Worm (Caenorhabditis elegans) whole organism, L4/young adult: ENCODE results near the gene ugt-32.

Experiments
- W03F9.2 ChIP-seq: fragments of 150-350 bp; optimal IDR thresholded peaks from 2 replicates; lab custom pipeline; 2014; ENCODE audit warnings: missing biosample characterization, missing genetic modification characterization
- dao-5 ChIP-seq: sonication (generic microtip); optimal IDR thresholded peaks from 2 replicates; lab custom pipeline; 2016; ENCODE audit warnings: missing genotype, missing genetic modification characterization, moderate library complexity, missing compliant biosample characterization
- him-1 ChIP-seq: sonication (generic microtip); optimal IDR thresholded peaks from 2 replicates; lab custom pipeline; 2016; ENCODE audit warnings: missing genotype, missing genetic modification reagents, missing genetic modification characterization, missing compliant biosample characterization

Gene ugt-32

DNA sequence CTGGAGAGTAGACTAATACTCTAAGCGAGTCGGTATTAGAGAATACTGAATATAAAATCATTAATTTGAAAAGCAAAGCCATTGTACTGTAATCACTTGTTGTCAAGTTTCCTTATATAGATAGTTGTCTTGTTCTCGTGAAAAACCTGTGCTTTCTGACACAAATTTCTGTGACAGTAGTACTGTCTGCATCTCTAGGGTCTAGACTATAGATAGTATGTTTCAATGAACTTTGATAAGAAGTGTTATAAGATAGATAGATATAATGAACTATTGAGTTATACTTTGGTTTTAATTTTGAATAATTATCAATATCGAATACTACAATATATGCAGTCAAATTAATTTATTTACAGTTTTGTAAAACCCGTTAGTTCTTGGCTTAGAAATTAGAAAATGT lies at the start of gene ugt-32:
ugt-32 (minus strand) TSS at position 82 of the 400 bp plus-strand sequence.
- TF ChIP-seq dao-5: no peak
- TF ChIP-seq W03F9.2 (tag; lab: Kevin White, UChicago): no peak
- no peak for TF ChIP-seq him-1 (tag; lab: Kevin White, UChicago)

DNA sequence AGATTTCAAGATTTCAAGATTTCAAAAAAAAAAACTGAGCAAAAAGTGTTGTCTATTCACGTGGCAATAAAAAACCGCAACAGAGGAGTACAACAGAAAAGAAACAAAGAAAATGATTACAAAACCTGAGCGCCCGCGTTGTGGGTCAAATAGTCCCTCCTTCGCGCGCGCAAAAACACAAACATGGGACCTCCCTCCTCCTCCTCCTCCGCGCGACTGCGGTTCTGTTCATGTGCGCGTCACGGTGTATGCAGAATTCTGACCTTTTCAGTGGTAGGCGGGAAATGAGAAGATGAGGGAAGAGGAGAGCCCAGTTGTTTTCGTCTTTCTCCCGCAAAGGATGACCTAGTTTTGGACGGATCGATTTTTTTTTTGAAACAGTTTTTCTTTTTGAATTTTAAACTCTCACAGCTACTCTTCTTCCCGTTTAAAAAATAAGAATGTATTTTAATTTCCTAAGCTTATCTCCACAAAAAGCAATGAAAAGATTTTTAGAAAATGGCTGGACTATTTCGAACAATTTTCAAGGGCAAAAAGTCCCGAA lies 48.6 kb upstream of the ugt-32 start, which contains the start of gene C17E7.4:
C17E7.4 (plus strand) TSS at position 494 of the 544 bp plus-strand sequence.
- TF ChIP-seq him-1 (tag; lab: Kevin White, UChicago): no peak

DNA sequence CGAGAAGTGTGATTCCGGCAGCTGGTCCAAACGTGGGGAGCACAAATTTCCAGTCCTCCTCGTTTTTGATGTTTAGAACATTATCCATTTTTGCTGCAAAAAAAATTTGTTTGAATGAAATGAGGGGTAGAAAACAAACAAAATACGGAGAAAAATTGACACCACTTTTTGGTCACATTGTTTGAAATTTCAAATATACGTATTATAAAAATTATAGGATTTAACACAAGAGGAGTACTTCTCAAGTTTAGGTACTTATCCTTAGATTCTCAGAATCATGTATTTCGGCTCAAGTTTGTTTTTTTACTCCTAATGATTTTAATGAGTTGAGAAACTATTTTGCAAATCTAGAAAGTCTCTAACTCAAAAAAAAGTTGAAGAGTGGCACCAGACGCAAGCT lies 48.1 kb upstream of the ugt-32 start, which contains the start of gene C17E7.12:
C17E7.12 (minus strand) TSS at position 101 of the 400 bp plus-strand sequence.
- TF ChIP-seq dao-5 (no peak), him-1 (tag; lab: Kevin White, UChicago) (no peak), W03F9.2 (tag; lab: Kevin White, UChicago) (no peak)

DNA sequence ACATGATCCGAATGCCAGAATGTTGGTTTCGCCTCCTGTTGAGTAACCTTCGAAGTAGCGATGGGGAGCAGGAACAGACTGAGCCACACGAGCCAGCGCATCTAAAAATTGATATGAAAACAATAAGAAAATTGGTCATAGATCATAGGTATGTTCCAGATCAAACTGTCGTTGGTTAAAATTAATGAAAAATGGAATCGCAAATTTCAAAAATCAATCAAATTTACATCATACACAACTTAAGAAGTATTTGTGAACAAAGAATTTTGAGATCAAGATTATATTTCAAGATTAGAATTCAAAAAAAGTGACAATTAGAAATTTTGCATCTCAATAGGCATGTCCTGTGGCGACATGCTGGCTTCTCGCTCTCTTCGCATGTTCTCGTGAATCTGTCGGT lies 47.0 kb upstream of the ugt-32 start, which contains the start of gene C17E7.9:
C17E7.9 (minus strand) TSS at position 101 of the 400 bp plus-strand sequence.
- no peak for TF ChIP-seq him-1 (tag; lab: Kevin White, UChicago)
- no peak for TF ChIP-seq dao-5
- TF ChIP-seq W03F9.2 (tag; lab: Kevin White, UChicago): no peak

DNA sequence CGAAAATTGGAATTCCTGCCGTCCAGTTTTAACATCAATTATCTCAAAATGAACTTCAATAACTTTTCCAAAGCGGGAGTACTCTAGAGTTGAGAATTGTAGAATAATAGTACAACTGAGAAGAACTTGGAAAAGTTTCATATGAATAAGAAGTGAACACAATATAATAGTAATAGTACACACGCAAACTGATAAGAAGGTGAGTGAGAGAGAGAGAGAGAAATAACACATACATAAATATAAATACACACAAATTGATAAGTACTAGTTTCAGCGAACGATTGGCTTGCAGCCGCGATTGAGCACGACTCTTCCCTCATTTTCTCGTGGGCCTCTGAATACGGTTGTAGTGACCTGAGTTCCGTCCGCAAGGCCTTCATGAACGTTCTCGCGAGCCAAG lies 45.3 kb upstream of the ugt-32 start, which contains the start of gene C17E7.13:
C17E7.13 (minus strand) TSS at position 176 of the 400 bp plus-strand sequence.
- TF ChIP-seq him-1 (tag; lab: Kevin White, UChicago) (no peak), dao-5 (no peak), W03F9.2 (tag; lab: Kevin White, UChicago) (no peak)

DNA sequence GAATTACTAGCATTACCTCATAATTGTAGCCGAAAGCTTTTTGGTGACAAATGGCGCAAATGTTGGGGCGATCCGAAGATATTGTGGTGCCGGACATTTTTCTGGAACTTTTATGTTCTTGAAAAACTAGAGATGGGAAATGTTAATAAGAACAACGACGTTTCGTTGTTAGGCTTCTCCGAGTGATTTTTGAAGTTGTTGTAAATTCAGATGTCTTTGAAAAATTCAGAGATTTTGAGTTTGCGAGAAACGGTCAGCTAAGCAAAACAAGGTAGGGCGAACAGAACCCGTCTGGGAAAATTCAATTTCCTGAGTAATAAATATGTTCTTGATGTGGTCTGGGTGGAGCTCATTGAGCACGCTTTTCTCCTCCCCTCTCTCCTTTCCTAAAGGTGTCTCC lies 42.3 kb upstream of the ugt-32 start, which contains the start of gene nhr-124:
nhr-124 (minus strand) TSS at position 101 of the 400 bp plus-strand sequence.
- TF ChIP-seq him-1 (tag; lab: Kevin White, UChicago) (no peak), dao-5 (no peak), W03F9.2 (tag; lab: Kevin White, UChicago) (no peak)

DNA sequence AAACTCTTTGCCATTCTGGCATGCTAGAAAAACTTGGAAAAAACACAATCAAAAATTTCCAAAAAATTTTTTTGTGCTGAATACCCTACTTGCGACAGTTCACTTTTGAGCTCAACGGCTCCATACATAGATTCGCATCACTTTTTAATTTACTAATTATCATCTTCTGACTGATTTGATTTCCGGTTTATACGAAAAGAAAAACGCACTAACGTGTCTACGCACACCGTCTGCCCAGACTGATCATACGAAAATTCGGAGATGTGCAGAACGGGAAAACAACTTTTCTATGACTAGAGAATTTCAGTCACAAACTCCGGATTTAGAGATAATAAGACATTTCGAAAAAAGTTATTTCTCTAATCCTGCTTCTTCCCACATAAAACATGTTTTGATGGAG lies 40.7 kb upstream of the ugt-32 start:
- no peak for TF ChIP-seq W03F9.2 (tag; lab: Kevin White, UChicago)
- no peak for TF ChIP-seq dao-5
- no peak for TF ChIP-seq him-1 (tag; lab: Kevin White, UChicago)

DNA sequence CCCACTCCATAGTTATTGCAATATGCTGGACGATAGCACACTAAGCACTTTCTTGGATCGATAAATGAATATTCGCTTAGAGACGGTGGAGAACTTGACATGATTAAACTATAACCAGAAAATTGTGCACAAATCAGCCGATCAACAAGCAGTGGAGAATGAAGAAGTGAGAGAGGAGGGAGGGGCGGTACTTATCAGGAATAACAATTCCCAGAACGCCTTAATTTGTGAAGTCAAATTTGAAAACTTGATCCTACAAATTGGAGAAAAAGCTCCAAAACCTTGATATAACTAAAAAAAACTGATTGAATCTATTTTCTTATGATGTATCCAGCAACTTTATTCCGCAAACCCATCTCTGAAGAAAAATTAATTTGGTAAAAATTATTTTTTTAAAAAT lies 34.4 kb upstream of the ugt-32 start, which contains the start of gene nhr-159:
nhr-159 (minus strand) TSS at position 101 of the 400 bp plus-strand sequence.
- no peak for TF ChIP-seq him-1 (tag; lab: Kevin White, UChicago)
- no peak for TF ChIP-seq dao-5
- TF ChIP-seq W03F9.2 (tag; lab: Kevin White, UChicago): no peak

DNA sequence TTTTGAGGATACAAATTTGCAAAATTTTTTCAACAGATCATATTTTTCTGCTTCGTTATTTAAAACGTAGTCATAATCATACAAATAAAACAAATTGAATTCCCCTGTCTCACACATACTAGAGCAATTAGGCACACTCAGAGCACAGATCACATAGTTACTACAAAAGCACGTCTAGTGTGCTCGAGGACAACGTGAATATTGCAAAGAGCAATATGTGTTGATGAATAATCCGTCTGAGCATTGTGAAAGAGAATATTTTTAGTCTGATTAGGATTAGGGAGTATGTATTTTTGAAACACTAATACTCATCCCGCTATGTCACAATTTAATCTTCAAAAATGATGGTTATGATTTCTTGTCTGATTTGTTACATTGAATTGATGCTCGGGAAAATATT lies 33.4 kb upstream of the ugt-32 start:
- TF ChIP-seq dao-5: no peak
- no peak for TF ChIP-seq him-1 (tag; lab: Kevin White, UChicago)

DNA sequence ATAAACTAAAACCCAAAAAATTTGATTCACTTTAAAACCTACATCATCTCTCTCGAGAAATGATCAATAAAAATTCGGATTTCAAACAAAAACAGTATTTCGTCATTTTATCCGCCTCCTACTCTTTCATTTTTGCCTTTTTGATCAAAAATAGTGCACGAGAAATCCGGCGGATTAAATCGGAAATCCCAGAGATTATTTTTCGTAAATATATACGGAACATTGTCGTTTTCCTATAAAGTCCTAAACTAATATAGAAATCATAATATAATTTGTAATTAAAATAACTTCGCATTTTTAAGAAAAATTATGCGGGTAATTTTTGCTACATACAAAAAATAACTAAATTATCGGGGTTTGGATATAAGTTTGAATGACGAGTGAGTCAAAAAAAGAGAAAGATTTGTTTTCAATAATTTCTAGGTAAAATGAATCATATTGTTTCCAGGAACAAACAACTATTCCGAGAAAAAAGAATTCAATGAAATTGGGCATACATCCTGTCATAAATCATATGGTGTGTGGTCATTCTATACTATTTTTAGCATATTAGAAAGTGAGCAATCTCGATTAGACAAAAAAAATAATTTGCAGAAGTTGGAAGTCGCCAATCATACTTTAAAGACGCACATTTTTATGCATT lies 30.4 kb upstream of the ugt-32 start, which contains the start of gene nhr-158:
nhr-158 (minus strand) TSS at position 51 of the 643 bp plus-strand sequence.
- no peak for TF ChIP-seq him-1 (tag; lab: Kevin White, UChicago)
- no peak for TF ChIP-seq dao-5
- no peak for TF ChIP-seq W03F9.2 (tag; lab: Kevin White, UChicago)

DNA sequence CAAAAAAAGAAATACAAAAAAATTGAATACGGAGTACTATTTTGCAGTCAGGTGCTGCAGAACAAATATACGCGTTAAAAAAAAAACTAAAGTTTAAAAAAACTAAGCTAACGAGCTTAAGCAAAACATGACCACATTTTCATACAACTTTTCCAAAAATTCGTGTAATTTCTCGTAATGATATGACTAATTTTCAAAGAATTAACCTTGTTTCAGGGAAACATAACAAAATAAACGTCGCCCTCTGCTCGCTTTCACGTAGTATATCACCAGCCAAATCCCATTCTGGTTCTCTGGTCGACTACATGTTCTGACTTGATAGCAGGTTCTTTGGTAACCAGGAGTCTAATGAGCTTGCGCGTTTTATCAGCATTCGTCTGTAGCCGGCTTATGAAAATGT lies 26.6 kb upstream of the ugt-32 start:
- TF ChIP-seq dao-5 (no peak), him-1 (tag; lab: Kevin White, UChicago) (no peak), W03F9.2 (tag; lab: Kevin White, UChicago) (no peak)

DNA sequence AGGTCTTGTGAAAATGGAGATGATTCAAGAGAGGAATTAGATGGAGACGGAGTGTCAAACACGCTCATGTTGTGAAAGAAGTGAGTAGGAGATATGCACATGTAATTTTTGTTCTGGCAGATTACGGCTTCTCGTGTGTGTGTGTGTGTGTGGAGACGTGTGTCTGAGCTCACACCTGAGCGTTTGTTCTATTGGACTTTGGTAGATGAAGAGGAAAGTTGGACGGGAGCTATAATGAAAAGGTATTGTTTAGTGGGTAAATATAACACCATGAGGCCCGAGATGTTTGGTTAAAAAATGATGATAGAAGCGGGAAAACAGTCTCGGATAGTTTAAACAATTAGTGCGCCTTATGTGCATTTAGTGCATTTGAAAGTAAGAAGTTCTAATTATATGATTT lies 25.1 kb upstream of the ugt-32 start, which contains the start of gene nhr-157:
nhr-157 (minus strand) TSS at position 101 of the 400 bp plus-strand sequence.
- TF ChIP-seq dao-5 (no peak), him-1 (tag; lab: Kevin White, UChicago) (no peak), W03F9.2 (tag; lab: Kevin White, UChicago) (no peak)

DNA sequence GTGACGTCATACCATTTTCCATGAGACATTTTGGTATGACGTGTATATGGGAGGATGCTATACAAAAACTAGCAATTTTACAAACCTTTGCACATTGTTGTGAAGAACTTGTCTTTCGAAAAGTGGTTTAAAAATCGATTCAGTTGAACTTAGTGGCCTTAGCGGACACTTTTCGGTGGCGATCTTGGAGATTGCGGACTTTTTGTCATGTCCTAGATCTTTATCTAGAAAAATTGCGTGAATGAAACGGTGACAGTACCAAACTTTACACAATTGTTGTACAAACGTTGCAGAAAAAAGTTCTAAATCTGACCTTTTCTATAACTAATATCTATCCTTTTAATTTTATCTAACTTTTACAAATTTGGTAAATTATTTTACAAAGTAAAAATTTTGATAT lies 21.5 kb upstream of the ugt-32 start:
- no peak for TF ChIP-seq him-1 (tag; lab: Kevin White, UChicago)
- TF ChIP-seq W03F9.2 (tag; lab: Kevin White, UChicago): no peak

DNA sequence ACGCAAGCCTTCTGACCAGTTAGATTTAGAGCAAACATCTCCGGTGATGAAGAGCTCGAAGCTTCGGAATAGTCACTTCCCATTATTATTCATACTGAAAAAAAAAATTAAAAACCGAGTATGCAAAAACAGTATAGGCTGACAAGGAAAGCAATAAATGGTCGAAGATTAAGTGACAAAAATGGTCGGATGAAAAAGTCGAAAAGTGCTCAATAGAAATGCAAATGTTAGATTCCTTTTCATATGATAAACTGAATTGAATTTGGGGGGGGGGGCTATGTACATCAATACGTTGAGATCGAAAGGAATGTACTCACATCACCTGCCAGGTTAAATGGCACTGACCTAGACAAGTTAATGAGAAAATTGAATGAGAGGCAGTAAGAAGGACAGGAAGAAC lies 19.0 kb upstream of the ugt-32 start, which contains the start of gene nhr-187:
nhr-187 (minus strand) TSS at position 101 of the 400 bp plus-strand sequence.
- TF ChIP-seq W03F9.2 (tag; lab: Kevin White, UChicago) (no peak), dao-5 (no peak), him-1 (tag; lab: Kevin White, UChicago) (no peak)
